Fruit fly (Drosophila melanogaster): ENCODE measurements around the gene CtsB.

DNA sequence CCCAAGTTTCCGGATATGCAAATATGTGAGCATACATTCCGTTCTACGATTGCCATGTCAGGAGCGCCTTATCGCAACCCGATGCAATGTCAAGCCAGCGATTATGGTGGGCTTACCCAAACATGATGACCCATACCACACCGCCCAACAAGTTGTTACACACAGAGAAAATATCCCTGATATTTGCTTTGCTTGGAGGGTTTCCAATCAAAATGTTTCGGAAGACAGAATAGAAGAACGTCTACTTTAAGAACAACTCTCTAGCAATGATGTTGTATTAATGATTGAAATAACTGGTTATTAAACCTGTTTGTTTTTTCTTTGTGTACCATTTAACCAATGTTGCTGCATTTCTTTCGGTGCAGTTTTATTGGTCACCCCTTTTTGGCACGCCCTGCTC, 18.7 kb upstream of the CtsB start:
- TF ChIP-seq Mnt (GFP tag; optimal IDR thresholded peaks at IDR 0.05): no peak
- no peak for TF ChIP-seq toe (GFP tag; optimal IDR thresholded peaks at IDR 0.05)
- peak; percentile 22 for TF ChIP-seq tj (GFP tag; optimal IDR thresholded peaks at IDR 0.05)
